Fruit fly (Drosophila melanogaster) S2 (cell line): ENCODE data around the gene VhaPPA1-2.

ENCODE experiments used
- CG8478 ChIP-seq: fragments of >200 bp; optimal IDR thresholded peaks from 2 replicates; lab custom pipeline; 2018
- CTCF ChIP-seq, 2 experiments: fragments of >200 bp; optimal IDR thresholded peaks; 2 replicates each; lab custom pipeline; 2018

- no peak for TF ChIP-seq CG8478 (lab: Kevin White, UChicago)
- TF ChIP-seq CTCF (optimal IDR thresholded peaks at IDR 0.05; lab: Kevin White, UChicago) = no peak
Measured at dm6 chr3R:14900177-14900576, at the start of gene VhaPPA1-2.
